Worm (Caenorhabditis elegans): ENCODE results near the gene tsp-18.

Gene tsp-18

DNA sequence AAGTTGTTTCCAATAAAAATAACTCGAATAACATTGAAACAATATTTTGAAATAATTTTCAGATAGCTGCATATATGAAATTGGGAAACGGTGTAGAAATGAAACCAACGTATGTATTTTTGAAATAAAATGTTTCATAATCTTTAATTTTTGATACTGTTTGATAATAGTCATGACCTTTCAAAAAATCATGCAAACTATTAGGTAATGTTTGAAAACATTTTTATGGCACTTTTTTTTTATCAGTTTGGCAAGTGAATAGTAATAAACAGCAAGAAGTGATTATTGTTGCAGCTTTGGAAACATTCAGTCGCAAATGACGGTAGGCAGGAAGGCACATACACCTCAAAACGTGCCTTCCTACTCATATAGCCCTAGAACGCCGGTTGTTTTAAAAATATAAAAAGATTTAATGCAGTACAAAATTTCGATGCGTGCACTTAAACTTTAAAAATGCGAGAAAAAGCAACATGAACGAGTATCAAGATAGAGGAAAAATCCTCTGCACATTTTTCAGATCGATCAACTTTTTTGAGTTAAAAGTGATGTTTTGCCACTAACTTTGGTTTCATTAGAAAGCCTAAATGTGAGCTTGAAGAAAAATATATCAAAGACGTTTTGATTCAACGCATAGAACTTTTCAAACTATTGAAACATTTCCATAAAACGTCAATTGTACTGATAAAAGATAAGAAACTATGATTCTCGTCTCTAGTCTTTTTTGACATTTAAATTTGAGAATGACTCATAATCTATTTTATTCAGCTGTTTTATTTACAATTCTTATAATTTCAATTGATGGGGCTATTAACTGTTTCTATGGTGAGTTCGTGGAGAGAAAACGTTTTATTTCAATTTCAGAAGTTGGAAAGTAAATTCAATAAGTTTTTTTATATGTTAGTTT, 38.7 kb upstream of the tsp-18 start, which contains the start of gene F55C12.19:
Gene F55C12.19 (plus strand): TSS at position 735 of the 904 bp plus-strand sequence.
- no peak for TF ChIP-seq cey-2 (tag; optimal IDR thresholded peaks at IDR 0.05; ENCODE audit: borderline replicate concordance, insufficient read depth)
- no peak for TF ChIP-seq daf-16 (GFP tag; optimal IDR thresholded peaks at IDR 0.05)
- TF ChIP-seq daf-16 (tag; optimal IDR thresholded peaks at IDR 0.05), result peak; percentile 86
- no peak for TF ChIP-seq set-16 (GFP tag; IDR thresholded peaks at IDR 0.05)
- no peak for TF ChIP-seq daf-8 (GFP tag; IDR thresholded peaks at IDR 0.05)
- TF ChIP-seq jun-1 (tag; optimal IDR thresholded peaks at IDR 0.05), result no peak
- no peak for TF ChIP-seq zfp-3 (GFP tag; conservative IDR thresholded peaks at IDR 0.05)
- no peak for TF ChIP-seq nhr-111 (GFP tag; optimal IDR thresholded peaks at IDR 0.05)
- TF ChIP-seq hif-1 (tag; optimal IDR thresholded peaks at IDR 0.05), result no peak
- TF ChIP-seq dve-1 (tag; optimal IDR thresholded peaks at IDR 0.05; ENCODE audit: insufficient read depth), result peak; percentile 37
- no peak for TF ChIP-seq aly-2 (tag; optimal IDR thresholded peaks at IDR 0.05)
- no peak for TF ChIP-seq nhr-42 (GFP tag; IDR thresholded peaks at IDR 0.05)
- TF ChIP-seq unc-39 (tag; optimal IDR thresholded peaks at IDR 0.05), result no peak
- TF ChIP-seq lin-38 (GFP tag; IDR thresholded peaks at IDR 0.05), result no peak
- TF ChIP-seq egl-43 (GFP tag; IDR thresholded peaks at IDR 0.05), result no peak
- TF ChIP-seq hlh-30 (tag; optimal IDR thresholded peaks at IDR 0.05; ENCODE audit: insufficient read depth), result no peak
- no peak for TF ChIP-seq ztf-7 (tag; optimal IDR thresholded peaks at IDR 0.05)
- no peak for TF ChIP-seq F10B5.3 (tag; optimal IDR thresholded peaks at IDR 0.05)
- TF ChIP-seq ZK546.5 (tag; optimal IDR thresholded peaks at IDR 0.05), result no peak
- TF ChIP-seq hlh-11 (tag; optimal IDR thresholded peaks at IDR 0.05), result no peak
- TF ChIP-seq R02D3.7 (tag; optimal IDR thresholded peaks at IDR 0.05), result no peak
- TF ChIP-seq D1046.2 (GFP tag; IDR thresholded peaks at IDR 0.05), result no peak
- no peak for TF ChIP-seq F37D6.2 (tag; optimal IDR thresholded peaks at IDR 0.05)
- no peak for TF ChIP-seq F49E8.2 (tag; optimal IDR thresholded peaks at IDR 0.05; ENCODE audit: borderline replicate concordance)
- TF ChIP-seq ztf-11 (tag; optimal IDR thresholded peaks at IDR 0.05), result no peak
- TF ChIP-seq lin-1 (GFP tag; IDR thresholded peaks at IDR 0.05), result no peak
- TF ChIP-seq pqm-1 (tag; optimal IDR thresholded peaks at IDR 0.05), result peak; percentile 52
- TF ChIP-seq daf-19 (GFP tag; conservative IDR thresholded peaks at IDR 0.05), result no peak
- TF ChIP-seq Y105C5A.15 (GFP tag; IDR thresholded peaks at IDR 0.05), result no peak
- TF ChIP-seq nhr-237 (tag; optimal IDR thresholded peaks at IDR 0.05), result no peak
- TF ChIP-seq lsy-2 (tag; optimal IDR thresholded peaks at IDR 0.05), result no peak
- TF ChIP-seq nhr-6 (tag; optimal IDR thresholded peaks at IDR 0.05), result peak; percentile 78
- peak; percentile 59 for TF ChIP-seq dmd-6 (GFP tag; IDR thresholded peaks at IDR 0.05)
- no peak for TF ChIP-seq zfp-2 (tag; optimal IDR thresholded peaks at IDR 0.05)
- no peak for TF ChIP-seq pha-4 (GFP tag; IDR thresholded peaks at IDR 0.05)
- no peak for TF ChIP-seq pha-4 (tag; optimal IDR thresholded peaks at IDR 0.05)
- no peak for TF ChIP-seq nhr-41 (GFP tag; IDR thresholded peaks at IDR 0.05)
- peak; percentile 2 for TF ChIP-seq mep-1 (tag; optimal IDR thresholded peaks at IDR 0.05)
- no peak for TF ChIP-seq mes-2 (tag; optimal IDR thresholded peaks at IDR 0.05; ENCODE audit: poor library complexity, severe bottlenecking)
- no peak for TF ChIP-seq nhr-48 (tag; optimal IDR thresholded peaks at IDR 0.05)
- TF ChIP-seq dpl-1 (GFP tag; optimal IDR thresholded peaks at IDR 0.05), result no peak
- TF ChIP-seq aha-1 (tag), result peak; percentile 97
- TF ChIP-seq unc-62 (GFP tag; optimal IDR thresholded peaks at IDR 0.05 in 1 of 2), result no peak
- no peak for TF ChIP-seq unc-62 (tag; optimal IDR thresholded peaks at IDR 0.05)
- no peak for TF ChIP-seq sdz-12 (GFP tag; optimal IDR thresholded peaks at IDR 0.05)
- peak; percentile 39 for TF ChIP-seq nhr-28 (tag; optimal IDR thresholded peaks at IDR 0.05)
- no peak for TF ChIP-seq ceh-28 (tag; optimal IDR thresholded peaks at IDR 0.05)
- TF ChIP-seq T20F7.1 (GFP tag; optimal IDR thresholded peaks at IDR 0.05), result no peak
- TF ChIP-seq ctbp-1 (GFP tag; IDR thresholded peaks at IDR 0.05), result no peak
- no peak for TF ChIP-seq nhr-76 (tag; optimal IDR thresholded peaks at IDR 0.05)
- TF ChIP-seq php-3 (GFP tag; IDR thresholded peaks at IDR 0.05), result peak; percentile 54; the same call in 1 of the 2 replicates
